Fruit fly (Drosophila melanogaster) whole organism, prepupa: ENCODE results near the gene CG8173.

Experiments used
- CG10631 ChIP-seq: fragments of 200-800 bp; sonication (Bioruptor generic); optimal IDR thresholded peaks from 2 replicates; lab custom pipeline; 2016; ENCODE audit warnings: missing biosample characterization, missing genetic modification characterization
- CG10669 ChIP-seq: fragments of 200-800 bp; sonication (Bioruptor generic); optimal IDR thresholded peaks from 3 replicates; lab custom pipeline; 2018; ENCODE audit warnings: missing biosample characterization, mild to moderate bottlenecking, missing genetic modification characterization, moderate library complexity
- CG11294 ChIP-seq: fragments of 200-800 bp; sonication (Bioruptor generic); IDR thresholded peaks from 2 replicates; pipeline ENCODE4 v1.3.6; 2022; ENCODE audit warnings: missing biosample characterization, missing genetic modification characterization
- CG11762 ChIP-seq: fragments of 200-800 bp; sonication (Bioruptor generic); optimal IDR thresholded peaks from 3 replicates; lab custom pipeline; 2016; ENCODE audit warnings: missing biosample characterization, missing genetic modification characterization; ENCODE audit not compliant: insufficient read depth
- CG11902 ChIP-seq: fragments of 200-800 bp; sonication (Bioruptor generic); optimal IDR thresholded peaks from 3 replicates; lab custom pipeline; 2016; ENCODE audit warnings: missing biosample characterization, missing genetic modification characterization
- CG15336 ChIP-seq: fragments of 200-800 bp; sonication (Bioruptor generic); IDR thresholded peaks from 2 replicates; pipeline ENCODE4 v1.3.6; 2022; ENCODE audit warnings: missing biosample characterization, missing genetic modification characterization
- CG1621 ChIP-seq: fragments of 200-800 bp; sonication (Bioruptor generic); optimal IDR thresholded peaks from 3 replicates; lab custom pipeline; 2018; ENCODE audit warnings: missing biosample characterization, mild to moderate bottlenecking, missing genetic modification characterization
- CG16779 ChIP-seq: fragments of 200-800 bp; sonication (Bioruptor generic); optimal IDR thresholded peaks from 3 replicates; lab custom pipeline; 2017; ENCODE audit warnings: missing biosample characterization, mild to moderate bottlenecking, missing genetic modification characterization
- CG3032 ChIP-seq: fragments of 200-800 bp; optimal IDR thresholded peaks from 2 replicates; lab custom pipeline; 2019; ENCODE audit warnings: missing biosample characterization, mild to moderate bottlenecking, missing genetic modification characterization, moderate library complexity
- CG31627 ChIP-seq: fragments of 200-800 bp; sonication (Bioruptor generic); optimal IDR thresholded peaks from 3 replicates; lab custom pipeline; 2016; ENCODE audit warnings: missing biosample characterization, missing genetic modification characterization
- CG32006 ChIP-seq: fragments of 200-800 bp; sonication (Bioruptor generic); optimal IDR thresholded peaks from 3 replicates; lab custom pipeline; 2017; ENCODE audit warnings: missing biosample characterization, mild to moderate bottlenecking, missing genetic modification characterization
- CG34406 ChIP-seq: fragments of 200-800 bp; sonication (Bioruptor generic); optimal IDR thresholded peaks from 3 replicates; lab custom pipeline; 2016; ENCODE audit warnings: missing biosample characterization, missing genetic modification characterization
- CG3919 ChIP-seq: fragments of 200-800 bp; sonication (Bioruptor generic); optimal IDR thresholded peaks from 3 replicates; lab custom pipeline; 2016; ENCODE audit warnings: missing biosample characterization, missing genetic modification characterization
- CG4318 ChIP-seq: fragments of 200-800 bp; sonication (Bioruptor generic); optimal IDR thresholded peaks from 3 replicates; lab custom pipeline; 2017; ENCODE audit warnings: missing biosample characterization, mild to moderate bottlenecking, missing genetic modification characterization
- CG6163 ChIP-seq: fragments of 200-800 bp; sonication (Bioruptor generic); IDR thresholded peaks from 3 replicates; pipeline ENCODE4 v1.3.6; 2022; ENCODE audit warnings: missing biosample characterization, missing genetic modification characterization
- CG6276 ChIP-seq: fragments of 200-800 bp; sonication (Bioruptor generic); optimal IDR thresholded peaks from 2 replicates; lab custom pipeline; 2017; ENCODE audit warnings: missing biosample characterization, mild to moderate bottlenecking, missing genetic modification characterization
- CG6808 ChIP-seq: fragments of 200-800 bp; sonication (Bioruptor generic); optimal IDR thresholded peaks from 3 replicates; lab custom pipeline; 2017; ENCODE audit warnings: missing biosample characterization, missing genetic modification characterization, mild to moderate bottlenecking, moderate library complexity, missing genetic modification reagents
- CG6854 ChIP-seq: fragments of 200-800 bp; sonication (Bioruptor generic); optimal IDR thresholded peaks from 2 replicates; lab custom pipeline; 2017; ENCODE audit warnings: missing biosample characterization, mild to moderate bottlenecking, missing genetic modification characterization
- CG7368 ChIP-seq: fragments of 200-800 bp; sonication (Bioruptor generic); optimal IDR thresholded peaks from 3 replicates; lab custom pipeline; 2016; ENCODE audit warnings: missing biosample characterization, missing genetic modification characterization
- CG8119 ChIP-seq: fragments of 200-800 bp; sonication (Bioruptor generic); IDR thresholded peaks from 3 replicates; pipeline ENCODE4 v1.3.6; 2022; ENCODE audit warnings: missing biosample characterization, missing genetic modification characterization
- CG8632 ChIP-seq: fragments of 200-800 bp; sonication (Bioruptor generic); optimal IDR thresholded peaks from 3 replicates; lab custom pipeline; 2016; ENCODE audit warnings: missing biosample characterization, missing genetic modification characterization
- CG9139 ChIP-seq: fragments of 200-800 bp; sonication (Bioruptor generic); optimal IDR thresholded peaks from 3 replicates; lab custom pipeline; 2017; ENCODE audit warnings: missing biosample characterization, mild to moderate bottlenecking, missing genetic modification characterization
- Eip78C ChIP-seq: fragments of 200-800 bp; sonication (Bioruptor generic); peaks from one replicate; lab custom pipeline; 2016; ENCODE audit warnings: missing biosample characterization, missing genetic modification characterization
- Eip93F ChIP-seq: fragments of 200-800 bp; sonication (Bioruptor generic); optimal IDR thresholded peaks from 2 replicates; lab custom pipeline; 2016; ENCODE audit warnings: missing biosample characterization, mild to moderate bottlenecking, missing genetic modification characterization
- Ets21C ChIP-seq: fragments of 200-800 bp; sonication (Bioruptor generic); optimal IDR thresholded peaks from 3 replicates; lab custom pipeline; 2016; ENCODE audit warnings: missing biosample characterization, missing genetic modification characterization
- Ets96B ChIP-seq: fragments of 200-800 bp; optimal IDR thresholded peaks from 2 replicates; lab custom pipeline; 2019; ENCODE audit warnings: missing biosample characterization, mild to moderate bottlenecking, missing genetic modification characterization, moderate library complexity
- Hr38 ChIP-seq: sonication (Bioruptor generic); optimal IDR thresholded peaks from 2 replicates; lab custom pipeline; 2016; ENCODE audit warnings: missing biosample characterization, missing genetic modification characterization
- Hr39 ChIP-seq: fragments of 200-800 bp; sonication (Bioruptor generic); optimal IDR thresholded peaks from 2 replicates; lab custom pipeline; 2016; ENCODE audit warnings: missing biosample characterization, missing genetic modification characterization
- Hr4 ChIP-seq: fragments of 200-800 bp; sonication (Bioruptor generic); optimal IDR thresholded peaks from 3 replicates; lab custom pipeline; 2016; ENCODE audit warnings: missing biosample characterization, missing genetic modification characterization
- Lpt ChIP-seq: fragments of 200-800 bp; sonication (Bioruptor generic); optimal IDR thresholded peaks from 3 replicates; lab custom pipeline; 2016; ENCODE audit warnings: missing biosample characterization, missing genetic modification characterization
- Met ChIP-seq: fragments of 200-800 bp; sonication (Bioruptor generic); optimal IDR thresholded peaks from 3 replicates; lab custom pipeline; 2016; ENCODE audit warnings: missing biosample characterization, missing genetic modification characterization
- OdsH ChIP-seq: fragments of 200-800 bp; sonication (Bioruptor generic); optimal IDR thresholded peaks from 3 replicates; lab custom pipeline; 2016; ENCODE audit warnings: missing biosample characterization, missing genetic modification characterization
- Smox ChIP-seq: fragments of 200-800 bp; sonication (Bioruptor generic); optimal IDR thresholded peaks from 3 replicates; lab custom pipeline; 2016; ENCODE audit warnings: missing biosample characterization, missing genetic modification characterization
- Sox102F ChIP-seq: fragments of 200-800 bp; sonication (Bioruptor generic); optimal IDR thresholded peaks from 2 replicates; lab custom pipeline; 2016; ENCODE audit warnings: missing biosample characterization, mild to moderate bottlenecking, missing genetic modification characterization
- Sox14 ChIP-seq: fragments of 200-800 bp; sonication (Bioruptor generic); optimal IDR thresholded peaks from 3 replicates; lab custom pipeline; 2016; ENCODE audit warnings: missing biosample characterization, missing genetic modification characterization
- Sox15 ChIP-seq: fragments of 200-800 bp; sonication (Bioruptor generic); optimal IDR thresholded peaks from 3 replicates; lab custom pipeline; 2016; ENCODE audit warnings: missing biosample characterization, missing genetic modification characterization
- acj6 ChIP-seq: fragments of 200-800 bp; sonication (Bioruptor generic); optimal IDR thresholded peaks from 3 replicates; lab custom pipeline; 2016; ENCODE audit warnings: missing biosample characterization, missing genetic modification characterization
- cyc ChIP-seq: fragments of 200-800 bp; sonication (Bioruptor generic); optimal IDR thresholded peaks from 3 replicates; lab custom pipeline; 2016; ENCODE audit warnings: missing biosample characterization, missing genetic modification characterization
- dac ChIP-seq: fragments of 200-800 bp; sonication (Bioruptor generic); optimal IDR thresholded peaks from 2 replicates; lab custom pipeline; 2017; ENCODE audit warnings: missing biosample characterization, mild to moderate bottlenecking, missing genetic modification characterization
- dsx ChIP-seq: fragments of 200-800 bp; optimal IDR thresholded peaks from 3 replicates; lab custom pipeline; 2019; ENCODE audit warnings: missing biosample characterization, mild to moderate bottlenecking, missing genetic modification characterization, moderate library complexity; ENCODE audit not compliant: poor library complexity, severe bottlenecking
- eg ChIP-seq: fragments of 200-800 bp; sonication (Bioruptor generic); IDR thresholded peaks from 3 replicates; pipeline ENCODE4 v1.3.6; 2022; ENCODE audit warnings: missing biosample characterization, missing genetic modification characterization
- esn ChIP-seq: fragments of 200-800 bp; sonication (Bioruptor generic); optimal IDR thresholded peaks from 2 replicates; lab custom pipeline; 2016; ENCODE audit warnings: missing biosample characterization, mild to moderate bottlenecking, missing genetic modification characterization, moderate library complexity
- fd59A ChIP-seq: fragments of 200-800 bp; sonication (Bioruptor generic); optimal IDR thresholded peaks from 2 replicates; lab custom pipeline; 2017; ENCODE audit warnings: missing biosample characterization, mild to moderate bottlenecking, missing genetic modification characterization, missing genetic modification reagents
- fd85E ChIP-seq: fragments of 200-800 bp; sonication (Bioruptor generic); optimal IDR thresholded peaks from 3 replicates; lab custom pipeline; 2016; ENCODE audit warnings: missing biosample characterization, missing genetic modification characterization
- net ChIP-seq: fragments of 200-800 bp; sonication (Bioruptor generic); optimal IDR thresholded peaks from 3 replicates; lab custom pipeline; 2016; ENCODE audit warnings: missing biosample characterization, missing genetic modification characterization
- pdm3 ChIP-seq: fragments of 200-800 bp; sonication (Bioruptor generic); optimal IDR thresholded peaks from 3 replicates; lab custom pipeline; 2016; ENCODE audit warnings: missing biosample characterization, missing genetic modification characterization
- salr ChIP-seq, 2 experiments: fragments of 200-800 bp; sonication (Bioruptor generic); optimal IDR thresholded peaks; 3 replicates each; lab custom pipeline; 2016 to 2018; ENCODE audit warnings: missing biosample characterization in 2 of 2, missing genetic modification characterization in 2 of 2, mild to moderate bottlenecking in 1 of 2
- spab ChIP-seq: fragments of 200-800 bp; sonication (Bioruptor generic); optimal IDR thresholded peaks from 2 replicates; lab custom pipeline; 2017; ENCODE audit warnings: missing biosample characterization, mild to moderate bottlenecking, missing genetic modification characterization, missing genetic modification reagents
- ss ChIP-seq, 2 experiments: fragments of 200-800 bp; sonication (Bioruptor generic); optimal IDR thresholded peaks; 2 replicates in 1 of 2; 3 replicates in 1 of 2; lab custom pipeline; 2017 to 2018; ENCODE audit warnings: mild to moderate bottlenecking in 2 of 2, missing biosample characterization in 2 of 2, missing genetic modification characterization in 2 of 2, moderate library complexity in 1 of 2
- topi ChIP-seq: fragments of 200-800 bp; sonication (Bioruptor generic); optimal IDR thresholded peaks from 3 replicates; lab custom pipeline; 2016; ENCODE audit warnings: missing biosample characterization, missing genetic modification characterization

The CG8173 gene

DNA sequence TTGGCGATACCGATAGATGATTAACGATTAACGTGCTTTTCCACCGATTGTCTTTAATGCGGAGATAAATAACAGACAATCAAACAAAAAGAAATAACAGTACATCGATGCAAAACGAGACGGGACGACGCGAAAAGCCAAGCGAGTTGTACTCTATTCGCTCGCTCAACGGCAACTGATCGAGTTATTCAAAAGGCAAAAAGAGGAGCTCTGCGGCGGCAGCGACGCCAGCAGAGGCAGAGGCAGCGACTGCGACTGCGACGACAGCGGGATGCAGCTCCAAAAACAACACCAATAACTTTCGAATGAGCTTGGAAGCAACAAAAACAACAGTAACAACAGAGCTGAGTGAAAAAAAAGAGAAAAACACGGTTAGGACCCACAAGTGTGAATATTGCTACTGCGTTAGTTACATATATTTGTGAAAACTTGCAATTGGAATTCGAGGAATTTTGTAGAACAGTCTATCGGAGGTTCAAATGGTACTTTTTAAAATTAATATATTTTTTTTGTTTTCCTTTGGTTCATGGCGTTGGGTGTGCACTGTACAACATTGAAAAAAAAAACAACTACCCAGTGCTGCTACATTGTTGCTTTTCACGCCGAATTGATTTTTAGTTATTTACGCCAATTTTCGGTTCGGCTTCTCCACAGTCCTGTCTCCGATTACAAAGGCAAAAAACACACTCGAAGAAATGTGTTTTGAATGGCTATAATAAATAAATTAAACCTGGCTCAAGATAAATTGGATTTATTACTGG lies 26.5 kb downstream of the CG8173 start:
- TF ChIP-seq CG32006 (GFP tag; lab: Kevin White, UChicago) (peak; percentile 95), CG6854 (GFP tag; lab: Kevin White, UChicago) (peak; percentile 92), pdm3 (GFP tag; lab: Kevin White, UChicago) (peak; percentile 95), CG16779 (peak; percentile 91), Sox15 (peak; percentile 88), net (peak; percentile 96), CG6276 (GFP tag; lab: Kevin White, UChicago) (peak; percentile 93), CG6163 (GFP tag; lab: Robert Waterston, UW) (peak; percentile 97), CG9139 (GFP tag; lab: Kevin White, UChicago) (peak; percentile 90), Ets21C (GFP tag; lab: Kevin White, UChicago) (peak; percentile 81), Smox (peak; percentile 95), Sox102F (GFP tag; lab: Kevin White, UChicago) (peak; percentile 90), acj6 (peak; percentile 93), CG34406 (GFP tag; lab: Kevin White, UChicago) (peak; percentile 94), fd85E (GFP tag; lab: Kevin White, UChicago) (peak; percentile 76), Lpt (GFP tag; lab: Kevin White, UChicago) (peak; percentile 94), eg (GFP tag; lab: Robert Waterston, UW) (peak; percentile 96), CG1621 (tag; lab: Kevin White, UChicago) (peak; percentile 86), Eip78C (GFP tag; lab: Kevin White, UChicago) (peak; percentile 99), CG11762 (GFP tag; lab: Kevin White, UChicago) (peak; percentile 91), CG15336 (peak; percentile 95), spab (GFP tag; lab: Kevin White, UChicago) (peak; percentile 89), Eip93F (GFP tag; lab: Kevin White, UChicago) (peak; percentile 92), topi (GFP tag; lab: Kevin White, UChicago) (peak; percentile 96), CG4318 (GFP tag; lab: Kevin White, UChicago) (peak; percentile 84), esn (peak; percentile 97), dac (peak; percentile 85), cyc (GFP tag; lab: Kevin White, UChicago) (peak; percentile 91), CG7368 (GFP tag; lab: Kevin White, UChicago) (peak; percentile 88), CG11294 (GFP tag; lab: Robert Waterston, UW) (peak; percentile 89), CG8119 (peak; percentile 98), Ets96B (tag; lab: Kevin White, UChicago) (peak; percentile 85), Hr39 (GFP tag; lab: Kevin White, UChicago) (peak; percentile 90), Met (GFP tag; lab: Kevin White, UChicago) (peak; percentile 94), fd59A (GFP tag; lab: Kevin White, UChicago) (peak; percentile 84), CG10631 (GFP tag; lab: Kevin White, UChicago) (peak; percentile 95), CG3032 (peak; percentile 85), OdsH (GFP tag; lab: Kevin White, UChicago) (peak; percentile 94), dsx (GFP tag; lab: Kevin White, UChicago) (peak; percentile 99), CG6808 (GFP tag; lab: Kevin White, UChicago) (peak; percentile 94), CG11902 (GFP tag; lab: Kevin White, UChicago) (peak; percentile 79), ss (GFP tag; optimal IDR thresholded peaks at IDR 0.05; lab: Kevin White, UChicago) (peak; percentile 97 to 98), Hr38 (GFP tag; lab: Kevin White, UChicago) (no peak), CG3919 (GFP tag; lab: Kevin White, UChicago) (peak; percentile 96), Hr4 (GFP tag; lab: Kevin White, UChicago) (peak; percentile 93), salr (GFP tag; optimal IDR thresholded peaks at IDR 0.05; lab: Kevin White, UChicago) (peak; percentile 80 to 91), CG10669 (peak; percentile 89), Sox14 (GFP tag; lab: Kevin White, UChicago) (peak; percentile 92), CG8632 (peak; percentile 92), CG31627 (GFP tag; lab: Kevin White, UChicago) (peak; percentile 91)
